Fruit fly (Drosophila melanogaster) whole organism, embryonic: ENCODE data around the gene Tcs6.
A peak's percentile ranks its signal among the peaks of the same experiment; 100 is the strongest.

Experiments
- Adf1 ChIP-seq: fragments of 200-800 bp; sonication (Bioruptor generic); IDR thresholded peaks from 2 replicates; pipeline ENCODE4 v1.3.6; 2022; ENCODE audit warnings: missing biosample characterization, missing genetic modification characterization
- B-H1 ChIP-seq: fragments of 200-800 bp; sonication (Bioruptor generic); IDR thresholded peaks from 3 replicates; pipeline ENCODE4 v1.3.6; 2022; ENCODE audit warnings: missing biosample characterization, missing genetic modification characterization
- CG10959 ChIP-seq: fragments of 200-800 bp; sonication (Bioruptor generic); IDR thresholded peaks from 2 replicates; pipeline ENCODE4 v1.3.6; 2022; ENCODE audit warnings: missing biosample characterization, missing genetic modification characterization
- CG14667 ChIP-seq: fragments of 200-800 bp; sonication (Bioruptor generic); IDR thresholded peaks from 2 replicates; pipeline ENCODE4 v1.3.6; 2022; ENCODE audit warnings: missing biosample characterization, missing genetic modification characterization
- CG16815 ChIP-seq: fragments of 200-800 bp; sonication (Bioruptor generic); optimal IDR thresholded peaks from 3 replicates; lab custom pipeline; 2017; ENCODE audit warnings: missing biosample characterization, mild to moderate bottlenecking, missing genetic modification characterization
- CG17328 ChIP-seq: fragments of 200-800 bp; sonication (Bioruptor generic); IDR thresholded peaks from 2 replicates; pipeline ENCODE4 v1.3.6; 2022; ENCODE audit warnings: missing biosample characterization, missing genetic modification characterization
- CG17802 ChIP-seq: fragments of 200-800 bp; sonication (Bioruptor generic); optimal IDR thresholded peaks from 2 replicates; lab custom pipeline; 2018; ENCODE audit warnings: missing biosample characterization, mild to moderate bottlenecking, missing genetic modification characterization, moderate library complexity
- CG1792 ChIP-seq: fragments of 200-800 bp; sonication (Bioruptor generic); optimal IDR thresholded peaks from 2 replicates; lab custom pipeline; 2016; ENCODE audit warnings: missing biosample characterization, missing genetic modification characterization
- CG3065 ChIP-seq: fragments of 200-800 bp; sonication (Bioruptor generic); optimal IDR thresholded peaks from 2 replicates; lab custom pipeline; 2016; ENCODE audit warnings: missing biosample characterization, missing genetic modification characterization
- CG4404 ChIP-seq: fragments of 200-800 bp; sonication (Bioruptor generic); IDR thresholded peaks from 2 replicates; pipeline ENCODE4 v1.3.6; 2022; ENCODE audit warnings: missing biosample characterization, missing genetic modification characterization
- CG4707 ChIP-seq: fragments of 200-800 bp; sonication (Bioruptor generic); optimal IDR thresholded peaks from 2 replicates; lab custom pipeline; 2018; ENCODE audit warnings: missing biosample characterization, mild to moderate bottlenecking, missing genetic modification characterization, moderate library complexity
- CG4820 ChIP-seq: fragments of 200-800 bp; sonication (Bioruptor generic); optimal IDR thresholded peaks from 3 replicates; lab custom pipeline; 2016; ENCODE audit warnings: missing biosample characterization, missing genetic modification characterization
- CG5180 ChIP-seq: fragments of 200-800 bp; sonication (Bioruptor generic); optimal IDR thresholded peaks from 3 replicates; lab custom pipeline; 2017; ENCODE audit warnings: missing biosample characterization, missing genetic modification characterization, mild to moderate bottlenecking, moderate library complexity, missing genetic modification reagents
- CG6272 ChIP-seq: fragments of 200-800 bp; sonication (Bioruptor generic); IDR thresholded peaks from 2 replicates; pipeline ENCODE4 v1.3.6; 2022; ENCODE audit warnings: missing biosample characterization, missing genetic modification characterization
- CG6683 ChIP-seq: fragments of 200-800 bp; sonication (Bioruptor generic); optimal IDR thresholded peaks from 2 replicates; lab custom pipeline; 2017; ENCODE audit warnings: missing biosample characterization, mild to moderate bottlenecking, missing genetic modification characterization, missing genetic modification reagents
- CG7271 ChIP-seq: fragments of 200-800 bp; sonication (Bioruptor generic); optimal IDR thresholded peaks from 2 replicates; lab custom pipeline; 2018; ENCODE audit warnings: missing biosample characterization, mild to moderate bottlenecking, missing genetic modification characterization, moderate library complexity
- CG7357 ChIP-seq: fragments of 200-800 bp; sonication (Bioruptor generic); IDR thresholded peaks from 3 replicates; pipeline ENCODE4 v1.3.6; 2022; ENCODE audit warnings: missing biosample characterization, missing genetic modification characterization
- CG7745 ChIP-seq: fragments of 200-800 bp; sonication (Bioruptor generic); optimal IDR thresholded peaks from 2 replicates; lab custom pipeline; 2018; ENCODE audit warnings: missing biosample characterization, mild to moderate bottlenecking, missing genetic modification characterization, moderate library complexity
- CG8281 ChIP-seq: fragments of 200-800 bp; sonication (Bioruptor generic); optimal IDR thresholded peaks from 2 replicates; lab custom pipeline; 2018; ENCODE audit warnings: missing biosample characterization, mild to moderate bottlenecking, missing genetic modification characterization, moderate library complexity
- CG8388 ChIP-seq: fragments of 200-800 bp; sonication (Bioruptor generic); optimal IDR thresholded peaks from 2 replicates; lab custom pipeline; 2019; ENCODE audit warnings: missing biosample characterization, mild to moderate bottlenecking, missing genetic modification characterization, moderate library complexity
- CG9215 ChIP-seq: fragments of 200-800 bp; sonication (Bioruptor generic); IDR thresholded peaks from 2 replicates; pipeline ENCODE4 v1.3.6; 2022; ENCODE audit warnings: missing biosample characterization, missing genetic modification characterization
- CG9876 ChIP-seq: fragments of 200-800 bp; sonication (Bioruptor generic); optimal IDR thresholded peaks from 2 replicates; lab custom pipeline; 2016; ENCODE audit warnings: missing biosample characterization, missing genetic modification characterization
- CTCF ChIP-seq: fragments of 200-800 bp; sonication (Bioruptor generic); optimal IDR thresholded peaks from 2 replicates; lab custom pipeline; 2017; ENCODE audit warnings: missing biosample characterization, mild to moderate bottlenecking, missing genetic modification characterization, moderate library complexity
- Camta ChIP-seq: fragments of 200-800 bp; sonication (Bioruptor generic); optimal IDR thresholded peaks from 2 replicates; lab custom pipeline; 2016; ENCODE audit warnings: missing biosample characterization, missing genetic modification characterization
- Dip3 ChIP-seq: fragments of 200-800 bp; sonication (Bioruptor generic); optimal IDR thresholded peaks from 3 replicates; lab custom pipeline; 2016; ENCODE audit warnings: missing biosample characterization, missing genetic modification characterization
- H15 ChIP-seq: fragments of 200-800 bp; sonication (Bioruptor generic); IDR thresholded peaks from 3 replicates; pipeline ENCODE4 v1.3.6; 2022; ENCODE audit warnings: missing biosample characterization, missing genetic modification characterization
- Hr3 ChIP-seq: fragments of 200-800 bp; sonication (Bioruptor generic); optimal IDR thresholded peaks from 3 replicates; lab custom pipeline; 2016; ENCODE audit warnings: missing biosample characterization, missing genetic modification characterization
- MTF-1 ChIP-seq: fragments of 200-800 bp; sonication (Bioruptor generic); optimal IDR thresholded peaks from 2 replicates; lab custom pipeline; 2018; ENCODE audit warnings: missing biosample characterization, mild to moderate bottlenecking, missing genetic modification characterization, borderline replicate concordance
- Med ChIP-seq: fragments of 200-800 bp; sonication (Bioruptor generic); peaks from one replicate; lab custom pipeline; 2016; ENCODE audit warnings: missing biosample characterization, missing genetic modification characterization, mild to moderate bottlenecking, inconsistent platforms, moderate library complexity
- PHDP ChIP-seq: fragments of 200-800 bp; sonication (Bioruptor generic); optimal IDR thresholded peaks from 3 replicates; lab custom pipeline; 2018; ENCODE audit warnings: missing biosample characterization, mild to moderate bottlenecking, missing genetic modification characterization, moderate library complexity
- Six4 ChIP-seq: fragments of 200-800 bp; sonication (Bioruptor generic); optimal IDR thresholded peaks from 2 replicates; lab custom pipeline; 2016; ENCODE audit warnings: missing biosample characterization, missing genetic modification characterization
- Xrp1 ChIP-seq: fragments of 200-800 bp; sonication (Bioruptor generic); IDR thresholded peaks from 2 replicates; pipeline ENCODE4 v1.3.6; 2022; ENCODE audit warnings: missing biosample characterization, missing genetic modification characterization
- ara ChIP-seq: fragments of 200-800 bp; sonication (Bioruptor generic); IDR thresholded peaks from 2 replicates; pipeline ENCODE4 v1.3.6; 2022; ENCODE audit warnings: missing biosample characterization, missing genetic modification characterization
- ase ChIP-seq: fragments of 200-800 bp; sonication (Bioruptor generic); IDR thresholded peaks from 3 replicates; pipeline ENCODE4 v1.3.6; 2022; ENCODE audit warnings: missing biosample characterization, missing genetic modification characterization
- bab2 ChIP-seq: fragments of 200-800 bp; sonication (Bioruptor generic); optimal IDR thresholded peaks from 2 replicates; lab custom pipeline; 2016; ENCODE audit warnings: missing biosample characterization, missing genetic modification characterization
- bsh ChIP-seq, 2 experiments: fragments of 200-800 bp; sonication (Bioruptor generic); optimal IDR thresholded peaks; 2 replicates each; lab custom pipeline; 2017 to 2018; ENCODE audit warnings: mild to moderate bottlenecking in 2 of 2, missing biosample characterization in 2 of 2, missing genetic modification characterization in 2 of 2, moderate library complexity in 1 of 2
- btn ChIP-seq: fragments of 200-800 bp; sonication (Bioruptor generic); optimal IDR thresholded peaks from 2 replicates; lab custom pipeline; 2016; ENCODE audit warnings: missing biosample characterization, missing genetic modification characterization
- gce ChIP-seq: fragments of 200-800 bp; sonication (Bioruptor generic); IDR thresholded peaks from 3 replicates; pipeline ENCODE4 v1.3.6; 2022; ENCODE audit warnings: missing biosample characterization, missing genetic modification characterization
- gfzf ChIP-seq: fragments of 200-800 bp; sonication (Bioruptor generic); optimal IDR thresholded peaks from 2 replicates; lab custom pipeline; 2016; ENCODE audit warnings: missing biosample characterization, mild to moderate bottlenecking, missing genetic modification characterization, moderate library complexity
- kah ChIP-seq: fragments of 200-800 bp; sonication (Bioruptor generic); optimal IDR thresholded peaks from 2 replicates; lab custom pipeline; 2018; ENCODE audit warnings: missing biosample characterization, mild to moderate bottlenecking, missing genetic modification characterization
- kay ChIP-seq: fragments of 200-800 bp; sonication (Bioruptor generic); optimal IDR thresholded peaks from 2 replicates; lab custom pipeline; 2016; ENCODE audit warnings: missing biosample characterization, missing genetic modification characterization
- kni ChIP-seq: fragments of 200-800 bp; sonication (Bioruptor generic); optimal IDR thresholded peaks from 3 replicates; lab custom pipeline; 2017; ENCODE audit warnings: mild to moderate bottlenecking, missing biosample characterization, missing genetic modification reagents, missing genetic modification characterization
- lov ChIP-seq, 2 experiments: fragments of 200-800 bp in 1 of 2; fragments of >200 bp in 1 of 2; sonication (Bioruptor generic) in 1 of 2; IDR thresholded peaks in 1 of 2; optimal IDR thresholded peaks in 1 of 2; 2 replicates in 1 of 2; 3 replicates in 1 of 2; pipeline versions ENCODE4 v1.3.6 to Lab custom; 2017 to 2022; ENCODE audit warnings: missing biosample characterization in 1 of 2, missing genetic modification characterization in 1 of 2
- mirr ChIP-seq: fragments of 200-800 bp; sonication (Bioruptor generic); optimal IDR thresholded peaks from 3 replicates; lab custom pipeline; 2018; ENCODE audit warnings: missing biosample characterization, mild to moderate bottlenecking, missing genetic modification characterization
- prd ChIP-seq, 3 experiments: fragments of >200 bp in 2 of 3; fragments of 200-800 bp in 1 of 3; sonication (Bioruptor generic) in 1 of 3; optimal IDR thresholded peaks in 2 of 3; IDR thresholded peaks in 1 of 3; 2 replicates in 2 of 3; 3 replicates in 1 of 3; pipeline versions ENCODE4 v1.3.6 to Lab custom; 2017 to 2022; ENCODE audit warnings: missing biosample characterization in 1 of 3, missing genetic modification characterization in 1 of 3
- schlank ChIP-seq: fragments of 200-800 bp; sonication (Bioruptor generic); optimal IDR thresholded peaks from 2 replicates; lab custom pipeline; 2018; ENCODE audit warnings: missing biosample characterization, mild to moderate bottlenecking, missing genetic modification characterization
- scrt ChIP-seq: fragments of 200-800 bp; sonication (Bioruptor generic); optimal IDR thresholded peaks from 2 replicates; lab custom pipeline; 2018; ENCODE audit warnings: missing biosample characterization, mild to moderate bottlenecking, missing genetic modification characterization, moderate library complexity
- toy ChIP-seq: fragments of 200-800 bp; sonication (Bioruptor generic); IDR thresholded peaks from 2 replicates; pipeline ENCODE4 v1.3.6; 2022; ENCODE audit warnings: missing biosample characterization, missing genetic modification characterization
- wdn ChIP-seq: fragments of 200-800 bp; sonication (Bioruptor generic); IDR thresholded peaks from 2 replicates; pipeline ENCODE4 v1.3.6; 2022; ENCODE audit warnings: missing biosample characterization, missing genetic modification characterization

The Tcs6 gene

dm6 chr3R:26104302-26105140 is 46.5 kb upstream of the Tcs6 start (continued):
- TF ChIP-seq CG16815 (GFP tag; lab: Kevin White, UChicago) (peak; percentile 8), CG17802 (no peak), CG8388 (no peak), Adf1 (no peak), bab2 (GFP tag; lab: Kevin White, UChicago) (peak; percentile 17), ase (GFP tag; lab: Robert Waterston, UW) (no peak), btn (GFP tag; lab: Kevin White, UChicago) (no peak), H15 (no peak), kay (GFP tag; lab: Kevin White, UChicago) (no peak), CG7357 (GFP tag; lab: Robert Waterston, UW) (no peak), CG3065 (GFP tag; lab: Kevin White, UChicago) (no peak), PHDP (tag; lab: Kevin White, UChicago) (peak; percentile 46), Xrp1 (GFP tag; lab: Robert Waterston, UW) (peak; percentile 12), CG7271 (no peak), kah (GFP tag; lab: Kevin White, UChicago) (no peak), CG9876 (GFP tag; lab: Kevin White, UChicago) (no peak), CG8281 (no peak), CG1792 (GFP tag; lab: Kevin White, UChicago) (no peak), schlank (tag; lab: Kevin White, UChicago) (no peak), CG5180 (GFP tag; lab: Kevin White, UChicago) (no peak), ara (GFP tag; lab: Robert Waterston, UW) (no peak), gce (GFP tag; lab: Robert Waterston, UW) (no peak), Hr3 (GFP tag; lab: Kevin White, UChicago) (no peak), CG4707 (GFP tag; lab: Kevin White, UChicago) (no peak), kni (GFP tag; lab: Kevin White, UChicago) (no peak), CTCF (no peak), wdn (0 out of 2 replicates have a peak, but pooled peaks have one; percentile 35), CG6272 (no peak), CG4404 (GFP tag; lab: Robert Waterston, UW) (no peak), bsh (GFP tag; optimal IDR thresholded peaks at IDR 0.05; lab: Kevin White, UChicago) (peak in 1 of 2 experiments; percentile 46), Med (GFP tag; lab: Kevin White, UChicago) (peak; percentile 80), scrt (GFP tag; lab: Kevin White, UChicago) (peak; percentile 23), Six4 (GFP tag; lab: Kevin White, UChicago) (no peak), gfzf (GFP tag; lab: Kevin White, UChicago) (no peak), toy (GFP tag; lab: Robert Waterston, UW) (no peak), Camta (no peak), lov (optimal IDR thresholded peaks at IDR 0.05; lab: Kevin White, UChicago) (no peak), lov (GFP tag; IDR thresholded peaks at IDR 0.05; lab: Robert Waterston, UW) (no peak), Dip3 (GFP tag; lab: Kevin White, UChicago) (no peak), CG9215 (peak; percentile 36; the same call in 1 of the 2 replicates), B-H1 (no peak), prd (optimal IDR thresholded peaks at IDR 0.05; lab: Kevin White, UChicago) (no peak), prd (GFP tag; IDR thresholded peaks at IDR 0.05; lab: Robert Waterston, UW) (peak; percentile 44; the same call in 1 of the 3 replicates), MTF-1 (GFP tag; lab: Kevin White, UChicago) (no peak), mirr (no peak), CG6683 (GFP tag; lab: Kevin White, UChicago) (no peak), CG7745 (no peak), CG17328 (GFP tag; lab: Robert Waterston, UW) (no peak), CG10959 (GFP tag; lab: Robert Waterston, UW) (no peak), CG14667 (no peak), CG4820 (no peak)
